Worm (Caenorhabditis elegans) whole organism, L4/young adult: Measurements from ENCODE around the gene bicd-1.

Source experiments
- W03F9.2 ChIP-seq: fragments of 150-350 bp; optimal IDR thresholded peaks from 2 replicates; lab custom pipeline; 2014; ENCODE audit warnings: missing biosample characterization, missing genetic modification characterization
- dao-5 ChIP-seq: sonication (generic microtip); optimal IDR thresholded peaks from 2 replicates; lab custom pipeline; 2016; ENCODE audit warnings: missing genotype, missing genetic modification characterization, moderate library complexity, missing compliant biosample characterization
- him-1 ChIP-seq: sonication (generic microtip); optimal IDR thresholded peaks from 2 replicates; lab custom pipeline; 2016; ENCODE audit warnings: missing genotype, missing genetic modification reagents, missing genetic modification characterization, missing compliant biosample characterization

Gene bicd-1

ce11 chrIV:6524531-6524930 is 47.6 kb downstream of the bicd-1 start, which contains the start of gene C01G5.5:
C01G5.5 (plus strand) TSS chrIV:6524610.
- TF ChIP-seq him-1 (no peak), W03F9.2 (tag; lab: Kevin White, UChicago) (no peak), dao-5 (no peak)

DNA sequence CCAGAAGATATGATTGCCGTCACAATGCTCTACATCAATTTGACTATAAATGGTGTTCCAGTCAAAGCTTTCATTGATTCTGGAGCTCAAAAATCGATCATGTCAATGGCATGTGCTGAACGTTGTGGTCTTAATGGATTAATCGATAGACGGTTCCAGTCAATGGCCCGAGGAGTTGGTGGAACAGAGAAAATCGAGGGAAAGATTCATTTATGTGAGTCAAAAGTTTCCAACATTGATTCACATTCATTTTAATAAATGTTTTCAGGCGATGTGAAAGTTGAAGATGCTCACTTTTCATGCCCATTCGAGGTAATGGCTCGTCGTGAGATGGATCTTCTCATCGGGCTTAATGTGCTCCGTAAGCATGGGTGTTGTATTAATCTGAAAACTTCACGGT is 48.4 kb downstream of the bicd-1 start:
- TF ChIP-seq dao-5 (no peak), him-1 (no peak), W03F9.2 (tag; lab: Kevin White, UChicago) (no peak)

DNA sequence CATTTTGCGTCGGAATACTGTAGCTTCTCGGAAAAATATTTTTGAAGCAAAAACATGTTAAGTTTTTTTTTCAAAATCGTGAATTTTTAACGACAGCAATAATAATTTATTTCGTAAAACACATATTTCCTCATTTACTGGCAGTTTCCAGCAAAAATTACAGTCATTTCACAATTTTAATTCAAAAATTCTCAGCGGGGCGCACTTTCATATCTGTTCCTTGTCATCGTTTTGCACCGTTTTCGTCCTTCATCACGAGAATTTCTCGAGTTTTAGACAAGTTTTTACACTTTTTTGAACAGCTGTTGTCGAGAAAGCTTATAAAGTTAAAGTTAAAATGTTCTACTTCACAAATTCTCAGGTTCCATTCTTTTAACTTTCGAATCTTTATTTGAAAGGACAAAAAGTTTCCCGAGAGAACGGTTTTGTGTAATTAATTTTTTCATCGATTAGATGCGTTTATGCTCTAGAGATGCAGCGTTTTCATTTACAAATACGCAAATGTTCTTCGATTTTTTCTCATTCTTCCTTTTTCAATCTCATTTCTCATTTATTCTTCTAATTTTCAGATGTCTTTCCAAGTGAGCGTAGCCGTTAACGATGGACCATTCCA is 49.7 kb downstream of the bicd-1 start, which contains the start of gene ddi-1:
Gene ddi-1, plus strand, starts transcription at position 563 of the 613 bp plus-strand sequence.
- TF ChIP-seq W03F9.2 (tag; lab: Kevin White, UChicago), result peak; percentile 0
- TF ChIP-seq dao-5, result no peak
- no peak for TF ChIP-seq him-1

ce11 chrIV:6519593-6519992 is 52.5 kb downstream of the bicd-1 start, which contains the start of gene C01G5.9:
C01G5.9 (plus strand) TSS chrIV:6519893.
- no peak for TF ChIP-seq W03F9.2 (tag; lab: Kevin White, UChicago)
- TF ChIP-seq dao-5, result no peak
- no peak for TF ChIP-seq him-1

ce11 chrIV:6517859-6518258 is 54.3 kb downstream of the bicd-1 start, which contains the start of gene C01G5.7:
C01G5.7 (plus strand) TSS chrIV:6518159.
- no peak for TF ChIP-seq dao-5
- TF ChIP-seq W03F9.2 (tag; lab: Kevin White, UChicago), result no peak
- TF ChIP-seq him-1, result no peak
